Fruit fly (Drosophila melanogaster): Measurements from ENCODE around the gene Noa36.

dm6 chr3R:28561320-28561831, 37.7 kb downstream of the Noa36 start:
- TF ChIP-seq Clk (GFP tag; optimal IDR thresholded peaks at IDR 0.05) (no peak), cic (GFP tag; optimal IDR thresholded peaks at IDR 0.05) (no peak), kay (GFP tag; ENCODE audit: borderline replicate concordance) (no peak)
